Fruit fly (Drosophila melanogaster) whole organism, embryonic: Measurements from ENCODE around the gene CG1998.
A peak's percentile ranks its signal among the peaks of the same experiment; 100 is the strongest.

Source experiments
- Abd-B ChIP-seq: fragments of 200-800 bp; sonication (Bioruptor generic); optimal IDR thresholded peaks from 2 replicates; lab custom pipeline; 2018; ENCODE audit warnings: missing biosample characterization, mild to moderate bottlenecking, missing genetic modification characterization, moderate library complexity
- BEAF-32 ChIP-seq: fragments of 200-800 bp; sonication (Bioruptor generic); optimal IDR thresholded peaks from 3 replicates; lab custom pipeline; 2017; ENCODE audit warnings: missing biosample characterization, missing genetic modification characterization, mild to moderate bottlenecking, moderate library complexity, missing genetic modification reagents
- CG11247 ChIP-seq: fragments of 200-800 bp; sonication (Bioruptor generic); IDR thresholded peaks from 2 replicates; pipeline ENCODE4 v1.3.6; 2022; ENCODE audit warnings: missing biosample characterization, missing genetic modification characterization
- CG12155 ChIP-seq: fragments of 200-800 bp; sonication (Bioruptor generic); optimal IDR thresholded peaks from 3 replicates; lab custom pipeline; 2016; ENCODE audit warnings: missing biosample characterization, missing genetic modification characterization
- CG12219 ChIP-seq: fragments of 200-800 bp; sonication (Bioruptor generic); optimal IDR thresholded peaks from 3 replicates; lab custom pipeline; 2018; ENCODE audit warnings: missing biosample characterization, mild to moderate bottlenecking, missing genetic modification characterization
- CG13775 ChIP-seq: fragments of 200-800 bp; sonication (Bioruptor generic); optimal IDR thresholded peaks from 3 replicates; lab custom pipeline; 2017; ENCODE audit warnings: missing biosample characterization, mild to moderate bottlenecking, missing genetic modification characterization
- CG14050 ChIP-seq: fragments of 200-800 bp; sonication (Bioruptor generic); IDR thresholded peaks from 3 replicates; pipeline ENCODE4 v1.3.6; 2022; ENCODE audit warnings: missing biosample characterization, missing genetic modification characterization
- CG15011 ChIP-seq: fragments of 200-800 bp; sonication (Bioruptor generic); optimal IDR thresholded peaks from 3 replicates; lab custom pipeline; 2018; ENCODE audit warnings: missing biosample characterization, mild to moderate bottlenecking, missing genetic modification characterization
- CG15601 ChIP-seq: fragments of 200-800 bp; sonication (Bioruptor generic); optimal IDR thresholded peaks from 3 replicates; lab custom pipeline; 2019; ENCODE audit warnings: missing biosample characterization, mild to moderate bottlenecking, missing genetic modification characterization, moderate library complexity
- CG1602 ChIP-seq: fragments of 200-800 bp; sonication (Bioruptor generic); optimal IDR thresholded peaks from 3 replicates; lab custom pipeline; 2016; ENCODE audit warnings: missing biosample characterization, missing genetic modification characterization
- CG16815 ChIP-seq: fragments of 200-800 bp; sonication (Bioruptor generic); optimal IDR thresholded peaks from 3 replicates; lab custom pipeline; 2017; ENCODE audit warnings: missing biosample characterization, mild to moderate bottlenecking, missing genetic modification characterization
- CG16863 ChIP-seq: fragments of 200-800 bp; sonication (Bioruptor generic); optimal IDR thresholded peaks from 3 replicates; lab custom pipeline; 2016; ENCODE audit warnings: missing biosample characterization, missing genetic modification characterization
- CG17385 ChIP-seq: fragments of 200-800 bp; sonication (Bioruptor generic); optimal IDR thresholded peaks from 3 replicates; lab custom pipeline; 2018; ENCODE audit warnings: missing biosample characterization, mild to moderate bottlenecking, missing genetic modification characterization
- CG2199 ChIP-seq: fragments of 200-800 bp; sonication (Bioruptor generic); IDR thresholded peaks from 3 replicates; pipeline ENCODE4 v1.3.6; 2022; ENCODE audit warnings: missing biosample characterization, missing genetic modification characterization
- CG2678 ChIP-seq: fragments of 200-800 bp; sonication (Bioruptor generic); optimal IDR thresholded peaks from 3 replicates; lab custom pipeline; 2019; ENCODE audit warnings: missing biosample characterization, mild to moderate bottlenecking, missing genetic modification characterization, moderate library complexity
- CG2712 ChIP-seq: fragments of 200-800 bp; optimal IDR thresholded peaks from 3 replicates; lab custom pipeline; 2019; ENCODE audit warnings: missing biosample characterization, mild to moderate bottlenecking, missing genetic modification characterization, moderate library complexity
- CG31224 ChIP-seq: fragments of 200-800 bp; sonication (Bioruptor generic); IDR thresholded peaks from 2 replicates; pipeline ENCODE4 v1.3.6; 2022; ENCODE audit warnings: missing biosample characterization, missing genetic modification characterization
- CG31365 ChIP-seq: fragments of 200-800 bp; sonication (Bioruptor generic); optimal IDR thresholded peaks from 2 replicates; lab custom pipeline; 2018; ENCODE audit warnings: missing biosample characterization, mild to moderate bottlenecking, missing genetic modification characterization
- CG43689 ChIP-seq: fragments of 200-800 bp; sonication (Bioruptor generic); IDR thresholded peaks from 2 replicates; pipeline ENCODE4 v1.3.6; 2022; ENCODE audit warnings: missing biosample characterization, missing genetic modification characterization
- CG4707 ChIP-seq: fragments of 200-800 bp; sonication (Bioruptor generic); optimal IDR thresholded peaks from 2 replicates; lab custom pipeline; 2018; ENCODE audit warnings: missing biosample characterization, mild to moderate bottlenecking, missing genetic modification characterization, moderate library complexity
- CG6654 ChIP-seq: fragments of 200-800 bp; sonication (Bioruptor generic); optimal IDR thresholded peaks from 2 replicates; lab custom pipeline; 2017; ENCODE audit warnings: missing biosample characterization, mild to moderate bottlenecking, missing genetic modification characterization
- CG8281 ChIP-seq: fragments of 200-800 bp; sonication (Bioruptor generic); optimal IDR thresholded peaks from 2 replicates; lab custom pipeline; 2018; ENCODE audit warnings: missing biosample characterization, mild to moderate bottlenecking, missing genetic modification characterization, moderate library complexity
- Deaf1 ChIP-seq: fragments of 200-800 bp; optimal IDR thresholded peaks from 3 replicates; lab custom pipeline; 2019; ENCODE audit warnings: missing biosample characterization, mild to moderate bottlenecking, missing genetic modification characterization, moderate library complexity
- Dip2 ChIP-seq: fragments of 200-800 bp; sonication (Bioruptor generic); IDR thresholded peaks from 2 replicates; pipeline ENCODE4 v1.3.6; 2022; ENCODE audit warnings: missing biosample characterization, missing genetic modification characterization
- HLH3B ChIP-seq: fragments of 200-800 bp; sonication (Bioruptor generic); IDR thresholded peaks from 2 replicates; pipeline ENCODE4 v1.3.6; 2022; ENCODE audit warnings: missing biosample characterization, missing genetic modification characterization
- Hey ChIP-seq: fragments of 200-800 bp; sonication (Bioruptor generic); optimal IDR thresholded peaks from 3 replicates; lab custom pipeline; 2018; ENCODE audit warnings: missing biosample characterization, mild to moderate bottlenecking, missing genetic modification characterization
- Hmr ChIP-seq: fragments of 200-800 bp; sonication (Bioruptor generic); optimal IDR thresholded peaks from 3 replicates; lab custom pipeline; 2017; ENCODE audit warnings: mild to moderate bottlenecking, missing biosample characterization, missing genetic modification reagents, missing genetic modification characterization
- Hmx ChIP-seq: fragments of 200-800 bp; sonication (Bioruptor generic); optimal IDR thresholded peaks from 2 replicates; lab custom pipeline; 2016; ENCODE audit warnings: missing biosample characterization, missing genetic modification characterization
- Lhr ChIP-seq: fragments of 200-800 bp; sonication (Bioruptor generic); optimal IDR thresholded peaks from 3 replicates; lab custom pipeline; 2017; ENCODE audit warnings: mild to moderate bottlenecking, missing biosample characterization, missing genetic modification reagents, missing genetic modification characterization
- MESR4 ChIP-seq: fragments of 200-800 bp; sonication (Bioruptor generic); optimal IDR thresholded peaks from 2 replicates; lab custom pipeline; 2018; ENCODE audit warnings: missing biosample characterization, mild to moderate bottlenecking, missing genetic modification characterization, moderate library complexity
- Meics ChIP-seq: fragments of 200-800 bp; sonication (Bioruptor generic); optimal IDR thresholded peaks from 2 replicates; lab custom pipeline; 2017; ENCODE audit warnings: missing biosample characterization, mild to moderate bottlenecking, missing genetic modification characterization
- NFAT ChIP-seq: fragments of 200-800 bp; sonication (Bioruptor generic); IDR thresholded peaks from 2 replicates; pipeline ENCODE4 v1.3.6; 2022; ENCODE audit warnings: missing biosample characterization, missing genetic modification characterization
- NfI ChIP-seq: fragments of 200-800 bp; sonication (Bioruptor generic); optimal IDR thresholded peaks from 3 replicates; lab custom pipeline; 2018; ENCODE audit warnings: missing biosample characterization, mild to moderate bottlenecking, missing genetic modification characterization, moderate library complexity
- Optix ChIP-seq: fragments of 200-800 bp; sonication (Bioruptor generic); IDR thresholded peaks from 3 replicates; pipeline ENCODE4 v1.3.6; 2022; ENCODE audit warnings: missing biosample characterization, missing genetic modification characterization
- Ptx1 ChIP-seq: fragments of 200-800 bp; sonication (Bioruptor generic); IDR thresholded peaks from 2 replicates; pipeline ENCODE4 v1.3.6; 2022; ENCODE audit warnings: missing biosample characterization, missing genetic modification characterization
- aop ChIP-seq: fragments of 200-800 bp; sonication (Bioruptor generic); IDR thresholded peaks from 2 replicates; pipeline ENCODE4 v1.3.6; 2022; ENCODE audit warnings: missing biosample characterization, missing genetic modification characterization
- br ChIP-seq: fragments of >200 bp; optimal IDR thresholded peaks from 2 replicates; lab custom pipeline; 2017
- caup ChIP-seq: fragments of 200-800 bp; sonication (Bioruptor generic); optimal IDR thresholded peaks from 3 replicates; lab custom pipeline; 2017; ENCODE audit warnings: missing biosample characterization, mild to moderate bottlenecking, missing genetic modification characterization, moderate library complexity; ENCODE audit not compliant: severe bottlenecking
- eve ChIP-seq, 2 experiments: fragments of >200 bp; optimal IDR thresholded peaks; 2 replicates each; lab custom pipeline; 2017; ENCODE audit warnings: missing biosample characterization in 2 of 2, missing genetic modification characterization in 2 of 2
- fd102C ChIP-seq: fragments of 200-800 bp; sonication (Bioruptor generic); optimal IDR thresholded peaks from 2 replicates; lab custom pipeline; 2018; ENCODE audit warnings: missing biosample characterization, mild to moderate bottlenecking, missing genetic modification characterization, moderate library complexity
- fru ChIP-seq: fragments of >200 bp; optimal IDR thresholded peaks from 2 replicates; lab custom pipeline; 2017
- gsb-n ChIP-seq: fragments of 200-800 bp; sonication (Bioruptor generic); optimal IDR thresholded peaks from 3 replicates; lab custom pipeline; 2018; ENCODE audit warnings: missing biosample characterization, mild to moderate bottlenecking, missing genetic modification characterization
- gt ChIP-seq: fragments of 200-800 bp; sonication (Bioruptor generic); IDR thresholded peaks from 2 replicates; pipeline ENCODE4 v1.3.6; 2022; ENCODE audit warnings: missing biosample characterization, missing genetic modification characterization
- hth ChIP-seq: fragments of >200 bp; optimal IDR thresholded peaks from 2 replicates; lab custom pipeline; 2017; ENCODE audit warnings: inconsistent platforms
- lbe ChIP-seq: fragments of 200-800 bp; sonication (Bioruptor generic); optimal IDR thresholded peaks from 2 replicates; lab custom pipeline; 2016; ENCODE audit warnings: missing biosample characterization, mild to moderate bottlenecking, missing genetic modification characterization
- lov ChIP-seq, 2 experiments: fragments of 200-800 bp in 1 of 2; fragments of >200 bp in 1 of 2; sonication (Bioruptor generic) in 1 of 2; IDR thresholded peaks in 1 of 2; optimal IDR thresholded peaks in 1 of 2; 2 replicates in 1 of 2; 3 replicates in 1 of 2; pipeline versions ENCODE4 v1.3.6 to Lab custom; 2017 to 2022; ENCODE audit warnings: missing biosample characterization in 1 of 2, missing genetic modification characterization in 1 of 2
- org-1 ChIP-seq: fragments of 200-800 bp; sonication (Bioruptor generic); optimal IDR thresholded peaks from 2 replicates; lab custom pipeline; 2017; ENCODE audit warnings: missing biosample characterization, missing genetic modification characterization
- slp2 ChIP-seq: fragments of 200-800 bp; sonication (Bioruptor generic); optimal IDR thresholded peaks from 2 replicates; lab custom pipeline; 2016; ENCODE audit warnings: missing biosample characterization, missing genetic modification characterization
- sqz ChIP-seq: fragments of 200-800 bp; sonication (Bioruptor generic); optimal IDR thresholded peaks from 3 replicates; lab custom pipeline; 2018; ENCODE audit warnings: missing biosample characterization, mild to moderate bottlenecking, missing genetic modification characterization
- stc ChIP-seq: fragments of 200-800 bp; sonication (Bioruptor generic); IDR thresholded peaks from 2 replicates; pipeline ENCODE4 v1.3.6; 2022; ENCODE audit warnings: missing biosample characterization, missing genetic modification characterization

Gene CG1998

DNA sequence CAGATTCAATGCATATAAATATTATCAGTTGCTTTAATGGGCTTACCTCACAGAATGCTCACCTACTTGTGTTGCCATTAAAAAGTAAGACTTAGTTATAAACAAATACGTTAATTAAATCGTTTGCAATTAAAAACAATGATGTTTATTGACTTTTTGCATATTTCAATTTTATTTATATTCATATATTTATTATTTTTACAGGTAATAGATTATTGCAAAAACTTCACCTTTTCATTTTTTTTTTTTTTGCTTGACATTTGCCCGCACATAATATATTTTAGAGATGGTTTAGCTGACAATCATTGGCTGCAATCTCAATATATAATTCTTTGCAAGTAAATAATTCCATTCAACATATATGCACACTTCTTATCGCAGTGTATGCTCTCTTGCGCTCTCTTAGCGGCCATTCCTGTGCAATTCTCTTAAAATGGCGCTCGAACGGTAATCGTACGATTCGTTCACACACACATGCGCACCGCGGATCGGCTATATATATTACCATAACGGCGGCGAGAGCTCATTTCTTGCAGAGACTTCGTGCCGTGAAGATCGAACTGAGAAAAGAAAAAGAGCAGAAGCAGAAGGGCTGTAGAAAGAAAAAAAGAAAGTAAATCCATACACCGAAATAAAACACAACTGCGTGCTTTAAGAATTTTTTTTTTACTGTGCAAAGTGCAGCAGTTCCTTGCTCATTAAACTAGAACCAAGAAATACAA lies 16.3 kb downstream of the CG1998 start, which contains the start of gene Bcat (continued):
- no peak for TF ChIP-seq CG16863 (GFP tag; lab: Kevin White, UChicago)
- TF ChIP-seq lbe (GFP tag; lab: Kevin White, UChicago): peak; percentile 18
- no peak for TF ChIP-seq lov (optimal IDR thresholded peaks at IDR 0.05; lab: Kevin White, UChicago)
- TF ChIP-seq lov (GFP tag; IDR thresholded peaks at IDR 0.05; lab: Robert Waterston, UW): 0 out of 3 replicates have a peak, but pooled peaks have one; percentile 10
- peak; percentile 83 for TF ChIP-seq Deaf1
- no peak for TF ChIP-seq CG11247
- TF ChIP-seq CG15601 (tag; lab: Kevin White, UChicago): no peak
- no peak for TF ChIP-seq CG43689 (GFP tag; lab: Robert Waterston, UW)
- TF ChIP-seq BEAF-32 (GFP tag; lab: Kevin White, UChicago): no peak
- peak; percentile 50; the same call in 1 of the 3 replicates for TF ChIP-seq CG14050 (GFP tag; lab: Robert Waterston, UW)
- peak; percentile 12 for TF ChIP-seq sqz (GFP tag; lab: Kevin White, UChicago)
- peak; percentile 77 for TF ChIP-seq NfI (GFP tag; lab: Kevin White, UChicago)
- TF ChIP-seq CG4707 (GFP tag; lab: Kevin White, UChicago): peak; percentile 6
- TF ChIP-seq CG17385 (GFP tag; lab: Kevin White, UChicago): peak; percentile 74
- no peak for TF ChIP-seq CG12219 (GFP tag; lab: Kevin White, UChicago)
- TF ChIP-seq CG2712 (tag; lab: Kevin White, UChicago): peak; percentile 60
- peak; percentile 18; the same call in 1 of the 2 replicates for TF ChIP-seq HLH3B (GFP tag; lab: Robert Waterston, UW)
- no peak for TF ChIP-seq fd102C (GFP tag; lab: Kevin White, UChicago)
- peak; percentile 26 for TF ChIP-seq gsb-n (tag; lab: Kevin White, UChicago)
- TF ChIP-seq Meics (GFP tag; lab: Kevin White, UChicago): peak; percentile 90
- TF ChIP-seq Optix (GFP tag; lab: Robert Waterston, UW): no peak
- TF ChIP-seq CG15011 (GFP tag; lab: Kevin White, UChicago): peak; percentile 63
- no peak for TF ChIP-seq fru (lab: Kevin White, UChicago)
- peak; percentile 2 for TF ChIP-seq CG6654 (GFP tag; lab: Kevin White, UChicago)
- no peak for TF ChIP-seq CG12155 (GFP tag; lab: Kevin White, UChicago)
- TF ChIP-seq NFAT (GFP tag; lab: Robert Waterston, UW): no peak; the same call in 1 of the 2 replicates
- TF ChIP-seq gt (GFP tag; lab: Robert Waterston, UW): no peak
- TF ChIP-seq CG31224: peak; percentile 52; the same call in 1 of the 2 replicates
- TF ChIP-seq hth (lab: Kevin White, UChicago): no peak
- TF ChIP-seq Ptx1 (GFP tag; lab: Robert Waterston, UW): peak; percentile 64
- peak; percentile 60 for TF ChIP-seq Abd-B (GFP tag; lab: Kevin White, UChicago)
- TF ChIP-seq CG31365 (tag; lab: Kevin White, UChicago): no peak
- no peak for TF ChIP-seq Hey (tag; lab: Kevin White, UChicago)
- 0 out of 2 replicates have a peak, but pooled peaks have one; percentile 49 for TF ChIP-seq stc (GFP tag; lab: Robert Waterston, UW)
- TF ChIP-seq CG1602 (GFP tag; lab: Kevin White, UChicago): peak; percentile 53
- TF ChIP-seq CG13775 (GFP tag; lab: Kevin White, UChicago): peak; percentile 83
- no peak for TF ChIP-seq Dip2 (GFP tag; lab: Robert Waterston, UW)
- TF ChIP-seq MESR4: no peak
- TF ChIP-seq caup (GFP tag; lab: Kevin White, UChicago): peak; percentile 56
- no peak for TF ChIP-seq br (lab: Kevin White, UChicago)
- no peak for TF ChIP-seq aop (GFP tag; lab: Robert Waterston, UW)
- no peak for TF ChIP-seq eve (GFP tag; optimal IDR thresholded peaks at IDR 0.05; lab: Kevin White, UChicago)
- TF ChIP-seq CG2199 (GFP tag; lab: Robert Waterston, UW): no peak
- peak; percentile 70 for TF ChIP-seq org-1 (GFP tag; lab: Kevin White, UChicago)
- peak; percentile 31 for TF ChIP-seq CG8281
- TF ChIP-seq CG2678 (tag; lab: Kevin White, UChicago): peak; percentile 90
- TF ChIP-seq Lhr (GFP tag; lab: Kevin White, UChicago): no peak
- no peak for TF ChIP-seq Hmx (GFP tag; lab: Kevin White, UChicago)
- TF ChIP-seq CG16815 (GFP tag; lab: Kevin White, UChicago): peak; percentile 60
- peak; percentile 23 for TF ChIP-seq slp2 (GFP tag; lab: Kevin White, UChicago)
- TF ChIP-seq Hmr (GFP tag; lab: Kevin White, UChicago): peak; percentile 83
